Worm (Caenorhabditis elegans) whole organism, mixed stage, embryonic: ENCODE data around the gene C23F12.9.

ENCODE experiments used
- blmp-1 ChIP-seq: fragments of 150-350 bp; optimal IDR thresholded peaks from 2 replicates; lab custom pipeline; 2014; ENCODE audit warnings: missing biosample characterization, missing genetic modification characterization
- ceh-39 ChIP-seq: fragments of 150-350 bp; optimal IDR thresholded peaks from 2 replicates; lab custom pipeline; 2014; ENCODE audit warnings: missing biosample characterization, missing genetic modification characterization
- ces-1 ChIP-seq: fragments of 150-350 bp; optimal IDR thresholded peaks from 2 replicates; lab custom pipeline; 2014; ENCODE audit warnings: missing biosample characterization, missing genetic modification reagents, missing genetic modification characterization
- cnd-1 ChIP-seq: fragments of 200-800 bp; sonication (Bioruptor generic); optimal IDR thresholded peaks from 2 replicates; lab custom pipeline; 2018; ENCODE audit warnings: mild to moderate bottlenecking, missing genetic modification characterization, missing compliant biosample characterization
- drap-1 ChIP-seq: fragments of 200-800 bp; sonication (Bioruptor generic); optimal IDR thresholded peaks from 3 replicates; lab custom pipeline; 2018; ENCODE audit warnings: mild to moderate bottlenecking, missing genetic modification characterization, missing compliant biosample characterization
- elt-1 ChIP-seq: sonication (generic microtip); optimal IDR thresholded peaks from 2 replicates; lab custom pipeline; 2017; ENCODE audit warnings: missing genetic modification characterization, mild to moderate bottlenecking, missing compliant biosample characterization, antibody characterized with exemption, moderate library complexity, borderline replicate concordance; ENCODE audit not compliant: insufficient read depth
- elt-3 ChIP-seq: fragments of 150-350 bp; optimal IDR thresholded peaks from 2 replicates; lab custom pipeline; 2014; ENCODE audit warnings: missing biosample characterization, missing genetic modification characterization
- flh-1 ChIP-seq: fragments of 200-800 bp; sonication (Bioruptor generic); optimal IDR thresholded peaks from 2 replicates; lab custom pipeline; 2018; ENCODE audit warnings: mild to moderate bottlenecking, missing genetic modification characterization, moderate library complexity, missing compliant biosample characterization
- ham-2 ChIP-seq: fragments of 200-800 bp; sonication (Bioruptor generic); optimal IDR thresholded peaks from 2 replicates; lab custom pipeline; 2018; ENCODE audit warnings: mild to moderate bottlenecking, missing genetic modification characterization, missing compliant biosample characterization
- hlh-1 ChIP-seq: fragments of 150-350 bp; optimal IDR thresholded peaks from 2 replicates; lab custom pipeline; 2014; ENCODE audit warnings: missing biosample characterization, missing genetic modification reagents, missing genetic modification characterization
- lin-13 ChIP-seq: fragments of 150-350 bp; optimal IDR thresholded peaks from 2 replicates; lab custom pipeline; 2014; ENCODE audit warnings: missing biosample characterization, missing genetic modification characterization
- lin-32 ChIP-seq: fragments of 200-800 bp; sonication (Bioruptor generic); optimal IDR thresholded peaks from 2 replicates; lab custom pipeline; 2018; ENCODE audit warnings: mild to moderate bottlenecking, missing genetic modification characterization, missing compliant biosample characterization
- lsy-2 ChIP-seq: fragments of 150-350 bp; optimal IDR thresholded peaks from 2 replicates; lab custom pipeline; 2014; ENCODE audit warnings: missing biosample characterization, missing genetic modification characterization
- mep-1 ChIP-seq: fragments of 150-350 bp; optimal IDR thresholded peaks from 2 replicates; lab custom pipeline; 2017; ENCODE audit warnings: missing biosample characterization, missing genetic modification reagents, missing genetic modification characterization, inconsistent platforms
- mls-2 ChIP-seq: sonication (generic microtip); optimal IDR thresholded peaks from 2 replicates; lab custom pipeline; 2016; ENCODE audit warnings: mild to moderate bottlenecking, missing genetic modification characterization, moderate library complexity, missing compliant biosample characterization
- nhr-12 ChIP-seq: fragments of 150-350 bp; optimal IDR thresholded peaks from 2 replicates; lab custom pipeline; 2014; ENCODE audit warnings: missing biosample characterization, missing genetic modification characterization
- nhr-2 ChIP-seq: fragments of 150-350 bp; optimal IDR thresholded peaks from 2 replicates; lab custom pipeline; 2014; ENCODE audit warnings: missing biosample characterization, missing genetic modification characterization
- nhr-237 ChIP-seq: fragments of 150-350 bp; optimal IDR thresholded peaks from 2 replicates; lab custom pipeline; 2014; ENCODE audit warnings: missing biosample characterization, missing genetic modification characterization
- nhr-28 ChIP-seq: fragments of 150-350 bp; optimal IDR thresholded peaks from 2 replicates; lab custom pipeline; 2014; ENCODE audit warnings: missing biosample characterization, missing genetic modification characterization
- nhr-76 ChIP-seq: sonication (generic microtip); optimal IDR thresholded peaks from 2 replicates; lab custom pipeline; 2017; ENCODE audit warnings: missing biosample characterization, missing genetic modification characterization
- pha-4 ChIP-seq: fragments of 150-350 bp; optimal IDR thresholded peaks from 2 replicates; lab custom pipeline; 2018; ENCODE audit warnings: missing biosample characterization, missing genetic modification reagents, missing genetic modification characterization
- sem-2 ChIP-seq: fragments of 200-800 bp; sonication (Bioruptor generic); optimal IDR thresholded peaks from 2 replicates; lab custom pipeline; 2018; ENCODE audit warnings: mild to moderate bottlenecking, missing genetic modification characterization, missing compliant biosample characterization
- sptf-1 ChIP-seq: sonication (generic microtip); optimal IDR thresholded peaks from 2 replicates; lab custom pipeline; 2017; ENCODE audit warnings: mild to moderate bottlenecking, missing genetic modification characterization, moderate library complexity, missing compliant biosample characterization
- tbx-8 ChIP-seq: fragments of 200-800 bp; sonication (Bioruptor generic); optimal IDR thresholded peaks from 2 replicates; lab custom pipeline; 2018; ENCODE audit warnings: mild to moderate bottlenecking, missing genetic modification characterization, moderate library complexity, missing compliant biosample characterization
- unc-120 ChIP-seq: sonication (generic microtip); optimal IDR thresholded peaks from 2 replicates; lab custom pipeline; 2017; ENCODE audit warnings: missing genetic modification characterization, missing compliant biosample characterization; ENCODE audit not compliant: poor library complexity, severe bottlenecking
- unc-39 ChIP-seq: fragments of 150-350 bp; optimal IDR thresholded peaks from 2 replicates; lab custom pipeline; 2014; ENCODE audit warnings: missing biosample characterization, missing genetic modification characterization
- zip-8 ChIP-seq: fragments of 150-350 bp; optimal IDR thresholded peaks from 2 replicates; lab custom pipeline; 2014; ENCODE audit warnings: missing biosample characterization, missing genetic modification characterization

C23F12.9 gene

ce11 chrX:9417326-9417725 lies 23.5 kb downstream of the C23F12.9 start:
- TF ChIP-seq cnd-1 (tag; lab: Kevin White, UChicago) (no peak), unc-39 (no peak), hlh-1 (tag; lab: Kevin White, UChicago) (no peak), blmp-1 (tag; lab: Kevin White, UChicago) (no peak)

DNA sequence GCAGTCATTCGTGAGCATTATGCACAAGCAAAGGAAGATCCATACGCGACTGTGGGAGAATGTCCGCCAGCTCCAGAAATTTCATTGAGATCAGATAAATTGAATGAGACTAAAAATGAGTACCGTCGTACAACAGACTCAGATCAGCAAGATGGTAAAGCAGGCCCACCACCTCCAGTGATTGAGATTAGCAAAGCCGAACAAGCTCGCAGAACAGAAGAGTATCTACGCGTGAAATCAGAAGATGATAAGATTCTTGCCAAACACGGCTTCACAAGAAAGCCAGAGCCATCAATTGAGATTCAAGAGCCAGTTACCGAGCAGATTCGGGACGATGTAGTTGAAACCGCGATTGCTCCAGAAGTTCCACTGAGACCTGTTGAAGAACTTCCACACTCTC lies 24.1 kb downstream of the C23F12.9 start:
- no peak for TF ChIP-seq ham-2 (GFP tag; lab: Kevin White, UChicago)
- no peak for TF ChIP-seq mep-1 (tag; lab: Kevin White, UChicago)
- no peak for TF ChIP-seq sem-2 (GFP tag; lab: Kevin White, UChicago)
- no peak for TF ChIP-seq sptf-1
- TF ChIP-seq unc-120 (tag; lab: Kevin White, UChicago): no peak
- TF ChIP-seq elt-3 (tag; lab: Kevin White, UChicago): no peak
- TF ChIP-seq, all 35 proteins: peak for 0

ce11 chrX:9428059-9428458 lies 34.2 kb downstream of the C23F12.9 start, which contains the start of gene B0272.4:
B0272.4 (plus strand) TSS chrX:9428431.
- TF ChIP-seq nhr-28 (no peak), unc-39 (no peak), blmp-1 (tag; lab: Kevin White, UChicago) (no peak), nhr-237 (tag; lab: Kevin White, UChicago) (no peak), ceh-39 (tag; lab: Kevin White, UChicago) (no peak), nhr-2 (tag; lab: Kevin White, UChicago) (no peak), hlh-1 (tag; lab: Kevin White, UChicago) (no peak), mep-1 (tag; lab: Kevin White, UChicago) (no peak), ham-2 (GFP tag; lab: Kevin White, UChicago) (no peak), elt-3 (tag; lab: Kevin White, UChicago) (no peak)

DNA sequence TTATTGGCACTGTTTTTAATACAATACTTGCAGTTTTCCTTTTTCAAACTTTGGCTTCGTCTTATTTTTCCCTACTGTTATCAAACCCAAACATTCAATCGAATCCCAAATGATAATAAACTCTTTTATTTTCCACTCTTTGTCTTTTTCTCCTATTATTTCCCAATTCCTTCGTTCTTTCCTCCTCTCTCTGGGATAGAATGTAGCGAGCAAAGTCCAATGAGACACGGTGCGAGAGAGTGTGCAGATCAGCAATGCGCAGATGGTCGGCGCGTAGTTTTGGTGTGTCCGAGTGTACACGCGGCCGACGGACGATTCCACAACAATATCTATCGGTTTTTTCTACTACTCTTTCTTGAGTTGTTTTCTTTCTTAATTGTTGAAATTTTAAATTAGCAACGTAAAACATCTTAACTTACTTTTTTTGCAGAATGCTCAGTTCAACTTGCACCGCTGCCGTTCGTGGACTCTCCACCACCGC lies 37.2 kb downstream of the C23F12.9 start, which contains the start of gene B0272.3:
Gene B0272.3 (plus strand): TSS at position 431 of the 481 bp plus-strand sequence.
- TF ChIP-seq nhr-28: no peak
- TF ChIP-seq hlh-1 (tag; lab: Kevin White, UChicago): no peak
- no peak for TF ChIP-seq nhr-76
- peak; percentile 27 for TF ChIP-seq unc-120 (tag; lab: Kevin White, UChicago)
- TF ChIP-seq nhr-237 (tag; lab: Kevin White, UChicago): no peak
- TF ChIP-seq mls-2 (tag; lab: Kevin White, UChicago): no peak
- peak; percentile 13 for TF ChIP-seq ham-2 (GFP tag; lab: Kevin White, UChicago)
- peak; percentile 66 for TF ChIP-seq ceh-39 (tag; lab: Kevin White, UChicago)
- TF ChIP-seq nhr-12 (tag; lab: Kevin White, UChicago): no peak
- peak; percentile 38 for TF ChIP-seq pha-4 (tag; lab: Kevin White, UChicago)
- TF ChIP-seq mep-1 (tag; lab: Kevin White, UChicago): no peak
- TF ChIP-seq lin-32: no peak

DNA sequence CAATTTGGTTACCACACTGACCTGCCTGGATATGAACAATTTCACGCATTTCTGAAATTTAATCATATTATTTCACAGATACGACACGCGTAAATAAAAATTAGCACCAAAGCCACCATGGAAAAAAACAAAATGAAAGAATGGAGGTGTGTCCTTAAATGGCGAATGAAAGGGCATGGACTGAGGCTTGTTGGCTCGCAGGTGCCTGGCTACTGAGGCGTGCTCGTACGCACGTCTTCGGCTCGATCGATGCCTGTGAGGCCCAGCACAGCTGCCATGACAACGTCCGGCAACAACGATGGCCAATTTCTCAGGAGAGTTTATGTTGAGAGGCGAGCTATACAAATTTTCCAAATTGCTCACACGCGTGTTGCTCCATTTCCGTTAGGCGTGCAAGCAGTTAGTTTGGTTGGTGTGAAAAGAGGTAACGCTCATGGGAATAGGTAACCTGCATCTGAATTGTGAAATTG lies 43.0 kb downstream of the C23F12.9 start, which contains the start of gene tbb-4:
Gene tbb-4 (minus strand): TSS at position 51 of the 470 bp plus-strand sequence.
- TF ChIP-seq nhr-12 (tag; lab: Kevin White, UChicago) (no peak), lin-32 (peak; percentile 51), tbx-8 (GFP tag; lab: Kevin White, UChicago) (no peak)

DNA sequence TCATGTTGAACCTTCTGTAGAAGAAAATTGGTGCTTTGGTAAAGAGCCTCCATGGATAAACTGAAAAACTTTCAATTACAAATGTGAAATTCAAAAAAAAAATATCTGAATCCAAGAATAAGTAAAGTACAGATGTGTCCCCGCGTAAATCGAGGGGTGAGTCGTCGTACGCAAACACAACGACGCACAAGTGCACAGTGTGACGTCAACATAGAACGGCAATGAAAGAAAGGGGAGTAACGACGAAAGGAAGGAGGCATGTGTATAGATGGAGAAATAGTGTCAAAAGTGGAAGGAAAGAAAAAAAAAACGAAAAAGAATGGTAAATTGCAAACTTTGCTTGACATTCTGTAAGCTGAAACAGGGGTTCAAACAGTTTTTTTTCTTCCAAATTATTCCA lies 47.7 kb downstream of the C23F12.9 start, which contains the start of gene memb-1:
Gene memb-1 (minus strand): TSS at position 60 of the 400 bp plus-strand sequence.
- TF ChIP-seq sptf-1 (peak; percentile 47), lin-13 (peak; percentile 3), blmp-1 (tag; lab: Kevin White, UChicago) (no peak), ces-1 (GFP tag; lab: Kevin White, UChicago) (peak; percentile 38), pha-4 (tag; lab: Kevin White, UChicago) (peak; percentile 65), drap-1 (peak; percentile 52), mls-2 (tag; lab: Kevin White, UChicago) (peak; percentile 20), unc-39 (no peak), mep-1 (tag; lab: Kevin White, UChicago) (peak; percentile 80), zip-8 (peak; percentile 55), lsy-2 (tag; lab: Kevin White, UChicago) (peak; percentile 15)

DNA sequence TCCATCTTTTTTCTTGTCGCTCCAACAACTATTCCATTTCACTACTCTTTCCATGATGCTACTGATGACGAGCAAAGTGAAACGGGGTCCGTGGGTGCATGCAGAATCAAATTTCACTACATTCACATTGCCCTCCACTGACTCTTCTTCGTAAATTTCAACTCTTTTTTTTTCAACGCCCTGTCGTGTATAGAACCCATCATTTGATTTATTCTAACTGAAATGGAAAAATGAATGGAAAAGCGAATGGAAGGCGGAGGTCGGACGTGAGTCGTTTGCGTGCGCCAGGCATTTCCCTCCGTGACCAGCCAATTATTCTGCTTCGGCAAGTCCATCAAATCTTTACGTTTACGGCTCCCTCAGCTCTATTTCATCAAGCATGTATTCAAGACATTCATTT lies 50.0 kb downstream of the C23F12.9 start:
- peak; percentile 40 for TF ChIP-seq ces-1 (GFP tag; lab: Kevin White, UChicago)
- no peak for TF ChIP-seq lin-32
- TF ChIP-seq elt-1 (tag; lab: Kevin White, UChicago): no peak
- TF ChIP-seq flh-1 (GFP tag; lab: Kevin White, UChicago): no peak
- TF ChIP-seq pha-4 (tag; lab: Kevin White, UChicago): no peak
- no peak for TF ChIP-seq lin-13
- no peak for TF ChIP-seq ceh-39 (tag; lab: Kevin White, UChicago)
